Worm (Caenorhabditis elegans) whole organism, young adult: ENCODE results near the gene wdr-37.

ENCODE experiments used
- B0019.2 ChIP-seq: fragments of 200-800 bp; sonication (Bioruptor generic); conservative IDR thresholded peaks from 2 replicates; pipeline ENCODE4 v1.3.6; 2022; ENCODE audit warnings: missing genetic modification reagents, missing genetic modification characterization, missing compliant biosample characterization
- B0336.3 ChIP-seq: fragments of 200-800 bp; sonication (Bioruptor generic); IDR thresholded peaks from 2 replicates; pipeline ENCODE4 v1.3.6; 2022; ENCODE audit warnings: missing genetic modification characterization, missing compliant biosample characterization
- C06A6.2 ChIP-seq: fragments of 200-800 bp; sonication (Bioruptor generic); conservative IDR thresholded peaks from 2 replicates; pipeline ENCODE4 v1.3.6; 2022; ENCODE audit warnings: missing genetic modification characterization, missing compliant biosample characterization
- C17E4.6 ChIP-seq: fragments of 200-800 bp; sonication (Bioruptor generic); IDR thresholded peaks from 2 replicates; pipeline ENCODE4 v1.3.6; 2022; ENCODE audit warnings: missing genetic modification reagents, missing genetic modification characterization, missing compliant biosample characterization
- F10E7.11 ChIP-seq: sonication (generic microtip); optimal IDR thresholded peaks from 2 replicates; lab custom pipeline; 2017; ENCODE audit warnings: mild to moderate bottlenecking, missing genetic modification characterization, moderate library complexity, missing compliant biosample characterization
- F22D6.2 ChIP-seq: sonication (generic microtip); optimal IDR thresholded peaks from 2 replicates; lab custom pipeline; 2016; ENCODE audit warnings: mild to moderate bottlenecking, missing genetic modification characterization, missing compliant biosample characterization
- F23B12.7 ChIP-seq: sonication (generic microtip); optimal IDR thresholded peaks from 2 replicates; lab custom pipeline; 2017; ENCODE audit warnings: missing genetic modification characterization, mild to moderate bottlenecking, missing compliant biosample characterization, antibody characterized with exemption, moderate library complexity; ENCODE audit not compliant: insufficient read depth
- F33H1.4 ChIP-seq: fragments of 200-800 bp; sonication (Bioruptor generic); IDR thresholded peaks from 2 replicates; pipeline ENCODE4 v1.3.6; 2022; ENCODE audit warnings: missing genetic modification reagents, missing genetic modification characterization, missing compliant biosample characterization
- F55B11.4 ChIP-seq: sonication (generic microtip); optimal IDR thresholded peaks from 2 replicates; lab custom pipeline; 2016; ENCODE audit warnings: missing compliant biosample characterization, missing genetic modification characterization, borderline replicate concordance; ENCODE audit not compliant: insufficient read depth
- K11D2.4 ChIP-seq: fragments of 200-800 bp; sonication (Bioruptor generic); IDR thresholded peaks from 2 replicates; pipeline ENCODE4 v1.3.6; 2022; ENCODE audit warnings: missing genetic modification reagents, missing genetic modification characterization, missing compliant biosample characterization
- K12H6.12 ChIP-seq: fragments of 200-800 bp; sonication (Bioruptor generic); optimal IDR thresholded peaks from 2 replicates; lab custom pipeline; 2018; ENCODE audit warnings: mild to moderate bottlenecking, missing genetic modification characterization, missing compliant biosample characterization
- T07F8.4 ChIP-seq: sonication (generic microtip); optimal IDR thresholded peaks from 2 replicates; lab custom pipeline; 2016; ENCODE audit warnings: mild to moderate bottlenecking, missing genetic modification characterization, moderate library complexity, missing compliant biosample characterization
- Y53G8AR.9 ChIP-seq: fragments of 200-800 bp; sonication (Bioruptor generic); conservative IDR thresholded peaks from 2 replicates; pipeline ENCODE4 v1.3.6; 2022; ENCODE audit warnings: missing genetic modification reagents, missing genetic modification characterization, missing compliant biosample characterization
- Y79H2A.3 ChIP-seq: fragments of 200-800 bp; sonication (Bioruptor generic); conservative IDR thresholded peaks from 2 replicates; pipeline ENCODE4 v1.3.6; 2022; ENCODE audit warnings: missing genetic modification reagents, missing genetic modification characterization, missing compliant biosample characterization
- aptf-2 ChIP-seq: fragments of 200-800 bp; sonication (Bioruptor generic); conservative IDR thresholded peaks from 2 replicates; pipeline ENCODE4 v1.3.6; 2022; ENCODE audit warnings: missing genetic modification reagents, missing genetic modification characterization, missing compliant biosample characterization
- athp-1 ChIP-seq: sonication (generic microtip); optimal IDR thresholded peaks from 2 replicates; lab custom pipeline; 2017; ENCODE audit warnings: mild to moderate bottlenecking, missing genetic modification characterization, missing compliant biosample characterization
- attf-3 ChIP-seq: fragments of 200-800 bp; sonication (Bioruptor generic); conservative IDR thresholded peaks from 2 replicates; pipeline ENCODE4 v1.3.6; 2022; ENCODE audit warnings: missing genetic modification reagents, missing genetic modification characterization, missing compliant biosample characterization
- attf-6 ChIP-seq: fragments of 200-800 bp; sonication (Bioruptor generic); IDR thresholded peaks from 2 replicates; pipeline ENCODE4 v1.3.6; 2022; ENCODE audit warnings: missing genetic modification reagents, missing genetic modification characterization, missing compliant biosample characterization
- cebp-1 ChIP-seq, 2 experiments: fragments of 200-800 bp in 1 of 2; sonication (Bioruptor generic) in 1 of 2; sonication (generic microtip) in 1 of 2; IDR thresholded peaks in 1 of 2; optimal IDR thresholded peaks in 1 of 2; 2 replicates each; pipeline versions ENCODE4 v1.3.6 to Lab custom; 2017 to 2022; ENCODE audit warnings: missing compliant biosample characterization in 2 of 2, missing genetic modification characterization in 2 of 2, mild to moderate bottlenecking in 1 of 2, missing genetic modification reagents in 1 of 2, moderate library complexity in 1 of 2
- cebp-2 ChIP-seq: fragments of 200-800 bp; sonication (Bioruptor generic); IDR thresholded peaks from 2 replicates; pipeline ENCODE4 v1.3.6; 2022; ENCODE audit warnings: missing genetic modification characterization, missing compliant biosample characterization
- ceh-58 ChIP-seq: fragments of 200-800 bp; sonication (Bioruptor generic); IDR thresholded peaks from 2 replicates; pipeline ENCODE4 v1.3.6; 2022; ENCODE audit warnings: missing genetic modification characterization, missing compliant biosample characterization
- chd-7 ChIP-seq: sonication (generic microtip); optimal IDR thresholded peaks from 2 replicates; lab custom pipeline; 2016; ENCODE audit warnings: mild to moderate bottlenecking, missing genetic modification characterization, moderate library complexity, missing compliant biosample characterization
- die-1 ChIP-seq: sonication (generic microtip); optimal IDR thresholded peaks from 2 replicates; lab custom pipeline; 2016; ENCODE audit warnings: missing genotype, mild to moderate bottlenecking, missing genetic modification characterization, missing compliant biosample characterization
- dpl-1 ChIP-seq: fragments of 150-350 bp; optimal IDR thresholded peaks from 2 replicates; lab custom pipeline; 2014; ENCODE audit warnings: missing biosample characterization, missing genetic modification reagents, missing genetic modification characterization
- egl-44 ChIP-seq: fragments of 200-800 bp; sonication (Bioruptor generic); IDR thresholded peaks from 2 replicates; pipeline ENCODE4 v1.3.6; 2022; ENCODE audit warnings: missing genetic modification reagents, missing genetic modification characterization, missing compliant biosample characterization
- egrh-3 ChIP-seq: fragments of 200-800 bp; sonication (Bioruptor generic); IDR thresholded peaks from 2 replicates; pipeline ENCODE4 v1.3.6; 2022; ENCODE audit warnings: missing genetic modification reagents, missing genetic modification characterization, missing compliant biosample characterization
- ekl-4 ChIP-seq: fragments of 200-800 bp; sonication (Bioruptor generic); IDR thresholded peaks from 2 replicates; pipeline ENCODE4 v1.3.6; 2022; ENCODE audit warnings: missing genetic modification reagents, missing genetic modification characterization, missing compliant biosample characterization
- hmg-1.2 ChIP-seq: fragments of 200-800 bp; sonication (Bioruptor generic); IDR thresholded peaks from 2 replicates; pipeline ENCODE4 v1.3.6; 2022; ENCODE audit warnings: missing genetic modification reagents, missing genetic modification characterization, missing compliant biosample characterization
- lin-35 ChIP-seq, 3 experiments: fragments of 150-350 bp in 2 of 3; sonication (generic microtip) in 1 of 3; optimal IDR thresholded peaks; 2 replicates each; lab custom pipeline; 2014 to 2018; ENCODE audit warnings: missing biosample characterization in 3 of 3, missing genetic modification characterization in 3 of 3, missing genetic modification reagents in 3 of 3
- lin-54 ChIP-seq: fragments of 200-800 bp; sonication (Bioruptor generic); optimal IDR thresholded peaks from 2 replicates; lab custom pipeline; 2018; ENCODE audit warnings: mild to moderate bottlenecking, missing genetic modification characterization, missing compliant biosample characterization
- lsl-1 ChIP-seq: fragments of 200-800 bp; sonication (Bioruptor generic); optimal IDR thresholded peaks from 2 replicates; lab custom pipeline; 2018; ENCODE audit warnings: mild to moderate bottlenecking, missing genetic modification characterization, moderate library complexity, missing compliant biosample characterization
- mxl-1 ChIP-seq: sonication (generic microtip); optimal IDR thresholded peaks from 2 replicates; lab custom pipeline; 2016; ENCODE audit warnings: missing genetic modification characterization, missing compliant biosample characterization
- nfya-1 ChIP-seq: sonication (generic microtip); optimal IDR thresholded peaks from 2 replicates; lab custom pipeline; 2017; ENCODE audit warnings: antibody characterized with exemption, missing compliant biosample characterization, missing genetic modification characterization, borderline replicate concordance; ENCODE audit not compliant: insufficient read depth
- nhr-179 ChIP-seq: sonication (generic microtip); optimal IDR thresholded peaks from 2 replicates; lab custom pipeline; 2016; ENCODE audit warnings: mild to moderate bottlenecking, missing genetic modification characterization, missing compliant biosample characterization
- nhr-27 ChIP-seq: fragments of 200-800 bp; sonication (Bioruptor generic); optimal IDR thresholded peaks from 2 replicates; lab custom pipeline; 2018; ENCODE audit warnings: mild to moderate bottlenecking, missing genetic modification characterization, moderate library complexity, missing compliant biosample characterization
- pha-4 ChIP-seq: fragments of 150-350 bp; sonication (generic microtip); optimal IDR thresholded peaks from 2 replicates; lab custom pipeline; 2014; ENCODE audit warnings: missing biosample characterization, missing genetic modification reagents, missing genetic modification characterization
- rcor-1 ChIP-seq: fragments of 200-800 bp; sonication (Bioruptor generic); IDR thresholded peaks from 2 replicates; pipeline ENCODE4 v1.3.6; 2022; ENCODE audit warnings: missing genetic modification reagents, missing genetic modification characterization, missing compliant biosample characterization
- repo-1 ChIP-seq: sonication (generic microtip); optimal IDR thresholded peaks from 2 replicates; lab custom pipeline; 2017; ENCODE audit warnings: mild to moderate bottlenecking, missing genetic modification characterization, missing compliant biosample characterization
- sea-2 ChIP-seq: fragments of 200-800 bp; sonication (Bioruptor generic); IDR thresholded peaks from 2 replicates; pipeline ENCODE4 v1.3.6; 2022; ENCODE audit warnings: missing genetic modification characterization, missing compliant biosample characterization
- snpc-1.3 ChIP-seq: sonication (generic microtip); optimal IDR thresholded peaks from 2 replicates; lab custom pipeline; 2017; ENCODE audit warnings: missing genetic modification characterization, mild to moderate bottlenecking, missing compliant biosample characterization, antibody characterized with exemption, moderate library complexity, missing genotype, missing genetic modification reagents; ENCODE audit not compliant: insufficient read depth
- somi-1 ChIP-seq: fragments of 200-800 bp; sonication (Bioruptor generic); optimal IDR thresholded peaks from 2 replicates; lab custom pipeline; 2018; ENCODE audit warnings: mild to moderate bottlenecking, missing genetic modification characterization, missing compliant biosample characterization
- sptf-2 ChIP-seq: fragments of 200-800 bp; sonication (Bioruptor generic); optimal IDR thresholded peaks from 2 replicates; lab custom pipeline; 2018; ENCODE audit warnings: mild to moderate bottlenecking, missing genetic modification characterization, missing compliant biosample characterization
- tbp1 ChIP-seq: fragments of 200-800 bp; sonication (Bioruptor generic); optimal IDR thresholded peaks from 2 replicates; lab custom pipeline; 2018; ENCODE audit warnings: mild to moderate bottlenecking, missing genetic modification characterization, missing compliant biosample characterization
- unc-130 ChIP-seq: sonication (generic microtip); optimal IDR thresholded peaks from 2 replicates; lab custom pipeline; 2016; ENCODE audit warnings: missing genetic modification reagents, missing genetic modification characterization, missing compliant biosample characterization
- zim-3 ChIP-seq: sonication (generic microtip); optimal IDR thresholded peaks from 2 replicates; lab custom pipeline; 2017; ENCODE audit warnings: mild to moderate bottlenecking, missing genetic modification characterization, moderate library complexity, missing compliant biosample characterization
- ztf-22 ChIP-seq: fragments of 200-800 bp; sonication (Bioruptor generic); optimal IDR thresholded peaks from 2 replicates; lab custom pipeline; 2018; ENCODE audit warnings: mild to moderate bottlenecking, missing genetic modification characterization, moderate library complexity, missing compliant biosample characterization
- ztf-26 ChIP-seq: sonication (generic microtip); optimal IDR thresholded peaks from 2 replicates; lab custom pipeline; 2017; ENCODE audit warnings: missing genetic modification characterization, missing compliant biosample characterization
- ztf-3 ChIP-seq: fragments of 200-800 bp; sonication (Bioruptor generic); optimal IDR thresholded peaks from 2 replicates; lab custom pipeline; 2018; ENCODE audit warnings: mild to moderate bottlenecking, missing genetic modification characterization, missing compliant biosample characterization

The wdr-37 gene

DNA sequence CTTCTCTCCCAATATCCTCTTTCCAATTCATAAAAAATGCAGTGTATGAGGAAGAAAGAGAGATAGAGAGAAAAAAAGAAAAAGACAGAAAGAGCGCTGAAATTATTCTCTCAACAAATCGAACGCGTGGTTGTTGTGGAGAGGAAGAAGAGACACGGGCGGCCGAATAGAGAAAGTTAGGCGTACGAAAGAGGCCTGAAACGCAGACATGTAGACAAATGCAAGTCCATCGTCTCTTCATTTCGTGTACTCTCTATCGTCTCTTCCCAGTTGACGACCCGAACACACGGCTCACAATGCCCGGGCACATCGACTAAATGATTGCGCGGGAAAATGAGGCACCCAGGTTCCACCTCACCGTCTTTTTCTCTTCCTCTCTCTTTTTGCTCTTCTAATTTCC lies 21.4 kb upstream of the wdr-37 start (continued):
- TF ChIP-seq T07F8.4 (tag; lab: Kevin White, UChicago): no peak
- TF ChIP-seq aptf-2 (GFP tag; lab: Robert Waterston, UW): peak; percentile 77; the same call in 1 of the 2 replicates
- TF ChIP-seq C06A6.2: 0 out of 2 replicates have a peak, but pooled peaks have one; percentile 27
- TF ChIP-seq Y53G8AR.9 (GFP tag; lab: Robert Waterston, UW): no peak
- no peak for TF ChIP-seq unc-130 (GFP tag; lab: Kevin White, UChicago)
- no peak for TF ChIP-seq ztf-3 (GFP tag; lab: Kevin White, UChicago)
- TF ChIP-seq repo-1 (tag; lab: Kevin White, UChicago): no peak
- TF ChIP-seq B0336.3 (GFP tag; lab: Robert Waterston, UW): peak; percentile 40; the same call in 1 of the 2 replicates
- TF ChIP-seq nhr-179 (tag; lab: Kevin White, UChicago): no peak
- TF ChIP-seq Y79H2A.3 (GFP tag; lab: Robert Waterston, UW): no peak
- no peak for TF ChIP-seq attf-6 (GFP tag; lab: Robert Waterston, UW)
- TF ChIP-seq ztf-22 (GFP tag; lab: Kevin White, UChicago): no peak
- TF ChIP-seq sptf-2 (GFP tag; lab: Kevin White, UChicago): no peak
- TF ChIP-seq F33H1.4 (GFP tag; lab: Robert Waterston, UW): no peak
- no peak for TF ChIP-seq B0019.2 (GFP tag; lab: Robert Waterston, UW)
- TF ChIP-seq lin-35 (GFP tag; optimal IDR thresholded peaks at IDR 0.05; lab: Kevin White, UChicago): peak in 1 of 3 experiments; percentile 34
- TF ChIP-seq mxl-1: no peak
- no peak for TF ChIP-seq pha-4
- no peak for TF ChIP-seq F55B11.4 (tag; lab: Kevin White, UChicago)
- no peak for TF ChIP-seq dpl-1 (GFP tag; lab: Kevin White, UChicago)
- TF ChIP-seq lsl-1 (GFP tag; lab: Kevin White, UChicago): no peak
- peak; percentile 63 for TF ChIP-seq ekl-4 (GFP tag; lab: Robert Waterston, UW)
- TF ChIP-seq egrh-3: no peak
- no peak for TF ChIP-seq K11D2.4 (GFP tag; lab: Robert Waterston, UW)
- TF ChIP-seq F23B12.7 (tag; lab: Kevin White, UChicago): no peak
- 0 out of 2 replicates have a peak, but pooled peaks have one; percentile 23 for TF ChIP-seq rcor-1 (GFP tag; lab: Robert Waterston, UW)
- TF ChIP-seq somi-1 (GFP tag; lab: Kevin White, UChicago): peak; percentile 26
- no peak for TF ChIP-seq zim-3
- TF ChIP-seq die-1 (tag; lab: Kevin White, UChicago): peak; percentile 29
- no peak for TF ChIP-seq attf-3 (GFP tag; lab: Robert Waterston, UW)
- no peak for TF ChIP-seq athp-1 (tag; lab: Kevin White, UChicago)
- no peak for TF ChIP-seq nhr-27 (tag; lab: Kevin White, UChicago)
- TF ChIP-seq chd-7 (tag; lab: Kevin White, UChicago): no peak
- no peak for TF ChIP-seq sea-2 (GFP tag; lab: Robert Waterston, UW)
- peak; percentile 76 for TF ChIP-seq K12H6.12
- TF ChIP-seq tbp1 (GFP tag; lab: Kevin White, UChicago): no peak
- TF ChIP-seq hmg-1.2 (GFP tag; lab: Robert Waterston, UW): peak; percentile 93
- TF ChIP-seq cebp-1 (GFP tag; IDR thresholded peaks at IDR 0.05; lab: Robert Waterston, UW): no peak
- peak; percentile 71 for TF ChIP-seq cebp-1 (tag; optimal IDR thresholded peaks at IDR 0.05; lab: Kevin White, UChicago)
- no peak for TF ChIP-seq egl-44
- TF ChIP-seq F10E7.11: no peak
- TF ChIP-seq ceh-58 (GFP tag; lab: Robert Waterston, UW): no peak
- no peak for TF ChIP-seq ztf-26 (tag; lab: Kevin White, UChicago)
- no peak for TF ChIP-seq snpc-1.3
- peak; percentile 24 for TF ChIP-seq lin-54 (GFP tag; lab: Kevin White, UChicago)
- no peak for TF ChIP-seq cebp-2 (GFP tag; lab: Robert Waterston, UW)
- no peak for TF ChIP-seq nfya-1 (tag; lab: Kevin White, UChicago)
- peak; percentile 22; the same call in 1 of the 2 replicates for TF ChIP-seq C17E4.6
- no peak for TF ChIP-seq F22D6.2
